Fruit fly (Drosophila melanogaster) whole organism, embryonic: ENCODE measurements around the gene Cyp4d20.

Experiments
- Blimp-1 ChIP-seq: fragments of 200-800 bp; sonication (Bioruptor generic); optimal IDR thresholded peaks from 3 replicates; lab custom pipeline; 2018; ENCODE audit warnings: missing biosample characterization, missing genetic modification characterization, mild to moderate bottlenecking, moderate library complexity, missing genetic modification reagents
- Bteb2 ChIP-seq: fragments of 200-800 bp; sonication (Bioruptor generic); optimal IDR thresholded peaks from 2 replicates; lab custom pipeline; 2016; ENCODE audit warnings: missing biosample characterization, missing genetic modification characterization
- CG10209 ChIP-seq: fragments of 200-800 bp; sonication (Bioruptor generic); optimal IDR thresholded peaks from 3 replicates; lab custom pipeline; 2017; ENCODE audit warnings: missing biosample characterization, mild to moderate bottlenecking, missing genetic modification characterization, missing genetic modification reagents
- CG10267 ChIP-seq: fragments of 200-800 bp; sonication (Bioruptor generic); optimal IDR thresholded peaks from 2 replicates; lab custom pipeline; 2018; ENCODE audit warnings: missing biosample characterization, mild to moderate bottlenecking, missing genetic modification characterization, moderate library complexity
- CG10654 ChIP-seq: fragments of 200-800 bp; sonication (Bioruptor generic); optimal IDR thresholded peaks from 2 replicates; lab custom pipeline; 2016; ENCODE audit warnings: missing biosample characterization, missing genetic modification characterization
- CG12104 ChIP-seq: fragments of 200-800 bp; sonication (Bioruptor generic); optimal IDR thresholded peaks from 3 replicates; lab custom pipeline; 2016; ENCODE audit warnings: missing biosample characterization, missing genetic modification characterization
- CG12391 ChIP-seq: fragments of 200-800 bp; sonication (Bioruptor generic); optimal IDR thresholded peaks from 3 replicates; lab custom pipeline; 2018; ENCODE audit warnings: missing biosample characterization, mild to moderate bottlenecking, missing genetic modification characterization, moderate library complexity
- CG12659 ChIP-seq: fragments of 200-800 bp; sonication (Bioruptor generic); optimal IDR thresholded peaks from 3 replicates; lab custom pipeline; 2017; ENCODE audit warnings: mild to moderate bottlenecking, missing biosample characterization, missing genetic modification reagents, missing genetic modification characterization
- CG12942 ChIP-seq: fragments of 200-800 bp; sonication (Bioruptor generic); optimal IDR thresholded peaks from 3 replicates; lab custom pipeline; 2016; ENCODE audit warnings: missing biosample characterization, missing genetic modification characterization
- CG13123 ChIP-seq: fragments of 200-800 bp; sonication (Bioruptor generic); optimal IDR thresholded peaks from 2 replicates; lab custom pipeline; 2016; ENCODE audit warnings: missing biosample characterization, missing genetic modification characterization
- CG14710 ChIP-seq: fragments of 200-800 bp; sonication (Bioruptor generic); optimal IDR thresholded peaks from 3 replicates; lab custom pipeline; 2019; ENCODE audit warnings: missing biosample characterization, mild to moderate bottlenecking, missing genetic modification characterization, moderate library complexity
- CG15011 ChIP-seq: fragments of 200-800 bp; sonication (Bioruptor generic); optimal IDR thresholded peaks from 3 replicates; lab custom pipeline; 2018; ENCODE audit warnings: missing biosample characterization, mild to moderate bottlenecking, missing genetic modification characterization
- CG15601 ChIP-seq: fragments of 200-800 bp; sonication (Bioruptor generic); optimal IDR thresholded peaks from 3 replicates; lab custom pipeline; 2019; ENCODE audit warnings: missing biosample characterization, mild to moderate bottlenecking, missing genetic modification characterization, moderate library complexity
- CG16813 ChIP-seq: fragments of 200-800 bp; sonication (Bioruptor generic); IDR thresholded peaks from 3 replicates; pipeline ENCODE4 v1.3.6; 2022; ENCODE audit warnings: missing biosample characterization, missing genetic modification characterization; ENCODE audit not compliant: partially characterized antibody
- CG17568 ChIP-seq: fragments of 200-800 bp; sonication (Bioruptor generic); optimal IDR thresholded peaks from 2 replicates; lab custom pipeline; 2018; ENCODE audit warnings: missing biosample characterization, mild to moderate bottlenecking, missing genetic modification characterization, moderate library complexity
- CG18476 ChIP-seq: fragments of 200-800 bp; sonication (Bioruptor generic); optimal IDR thresholded peaks from 2 replicates; lab custom pipeline; 2016; ENCODE audit warnings: missing biosample characterization, mild to moderate bottlenecking, missing genetic modification characterization
- CG18619 ChIP-seq: fragments of 200-800 bp; sonication (Bioruptor generic); optimal IDR thresholded peaks from 3 replicates; lab custom pipeline; 2017; ENCODE audit warnings: missing biosample characterization, mild to moderate bottlenecking, missing genetic modification characterization
- CG2120 ChIP-seq: fragments of 200-800 bp; sonication (Bioruptor generic); optimal IDR thresholded peaks from 3 replicates; lab custom pipeline; 2016; ENCODE audit warnings: missing biosample characterization, missing genetic modification characterization
- CG2889 ChIP-seq: fragments of 200-800 bp; sonication (Bioruptor generic); IDR thresholded peaks from 3 replicates; pipeline ENCODE4 v1.3.6; 2022; ENCODE audit warnings: missing biosample characterization, missing genetic modification characterization
- CG3995 ChIP-seq: fragments of 200-800 bp; sonication (Bioruptor generic); optimal IDR thresholded peaks from 3 replicates; lab custom pipeline; 2016; ENCODE audit warnings: missing biosample characterization, missing genetic modification characterization
- CG6683 ChIP-seq: fragments of 200-800 bp; sonication (Bioruptor generic); optimal IDR thresholded peaks from 2 replicates; lab custom pipeline; 2017; ENCODE audit warnings: missing biosample characterization, mild to moderate bottlenecking, missing genetic modification characterization, missing genetic modification reagents
- CG6765 ChIP-seq: fragments of 200-800 bp; sonication (Bioruptor generic); optimal IDR thresholded peaks from 3 replicates; lab custom pipeline; 2017; ENCODE audit warnings: missing biosample characterization, mild to moderate bottlenecking, missing genetic modification characterization
- CG7556 ChIP-seq: fragments of 200-800 bp; sonication (Bioruptor generic); optimal IDR thresholded peaks from 2 replicates; lab custom pipeline; 2017; ENCODE audit warnings: missing biosample characterization, mild to moderate bottlenecking, missing genetic modification characterization
- CG7786 ChIP-seq: fragments of 200-800 bp; sonication (Bioruptor generic); optimal IDR thresholded peaks from 2 replicates; lab custom pipeline; 2016; ENCODE audit warnings: missing biosample characterization, missing genetic modification characterization
- CG8765 ChIP-seq: fragments of 200-800 bp; sonication (Bioruptor generic); IDR thresholded peaks from 2 replicates; pipeline ENCODE4 v1.3.6; 2022; ENCODE audit warnings: missing biosample characterization, missing genetic modification characterization
- CG9797 ChIP-seq: fragments of 200-800 bp; sonication (Bioruptor generic); optimal IDR thresholded peaks from 3 replicates; lab custom pipeline; 2018; ENCODE audit warnings: missing biosample characterization, mild to moderate bottlenecking, missing genetic modification characterization
- CoRest ChIP-seq: fragments of 200-800 bp; sonication (Bioruptor generic); optimal IDR thresholded peaks from 3 replicates; lab custom pipeline; 2018; ENCODE audit warnings: missing biosample characterization, mild to moderate bottlenecking, missing genetic modification characterization, moderate library complexity
- CrebB ChIP-seq: fragments of 200-800 bp; sonication (Bioruptor generic); optimal IDR thresholded peaks from 3 replicates; lab custom pipeline; 2018; ENCODE audit warnings: missing biosample characterization, mild to moderate bottlenecking, missing genetic modification characterization
- Fer1 ChIP-seq: fragments of 200-800 bp; sonication (Bioruptor generic); optimal IDR thresholded peaks from 2 replicates; lab custom pipeline; 2017; ENCODE audit warnings: missing biosample characterization, mild to moderate bottlenecking, missing genetic modification characterization
- H15 ChIP-seq: fragments of 200-800 bp; sonication (Bioruptor generic); IDR thresholded peaks from 3 replicates; pipeline ENCODE4 v1.3.6; 2022; ENCODE audit warnings: missing biosample characterization, missing genetic modification characterization
- HmgZ ChIP-seq: fragments of 200-800 bp; sonication (Bioruptor generic); optimal IDR thresholded peaks from 2 replicates; lab custom pipeline; 2018; ENCODE audit warnings: missing biosample characterization, mild to moderate bottlenecking, missing genetic modification characterization
- Hsf ChIP-seq: fragments of 200-800 bp; sonication (Bioruptor generic); optimal IDR thresholded peaks from 3 replicates; lab custom pipeline; 2016; ENCODE audit warnings: missing biosample characterization, missing genetic modification characterization
- Lhr ChIP-seq: fragments of 200-800 bp; sonication (Bioruptor generic); optimal IDR thresholded peaks from 3 replicates; lab custom pipeline; 2017; ENCODE audit warnings: mild to moderate bottlenecking, missing biosample characterization, missing genetic modification reagents, missing genetic modification characterization
- Sry-δ ChIP-seq: fragments of 200-800 bp; sonication (Bioruptor generic); optimal IDR thresholded peaks from 2 replicates; lab custom pipeline; 2016; ENCODE audit warnings: missing biosample characterization, missing genetic modification characterization
- TFAM ChIP-seq: fragments of 200-800 bp; sonication (Bioruptor generic); optimal IDR thresholded peaks from 2 replicates; lab custom pipeline; 2017; ENCODE audit warnings: missing biosample characterization, missing genetic modification characterization, inconsistent platforms
- abd-A ChIP-seq: fragments of 200-800 bp; sonication (Bioruptor generic); optimal IDR thresholded peaks from 3 replicates; lab custom pipeline; 2019; ENCODE audit warnings: missing biosample characterization, mild to moderate bottlenecking, missing genetic modification characterization, moderate library complexity
- bigmax ChIP-seq: fragments of 200-800 bp; sonication (Bioruptor generic); optimal IDR thresholded peaks from 2 replicates; lab custom pipeline; 2018; ENCODE audit warnings: missing biosample characterization, mild to moderate bottlenecking, missing genetic modification characterization
- btn ChIP-seq: fragments of 200-800 bp; sonication (Bioruptor generic); optimal IDR thresholded peaks from 2 replicates; lab custom pipeline; 2016; ENCODE audit warnings: missing biosample characterization, missing genetic modification characterization
- chif ChIP-seq, 2 experiments: fragments of 200-800 bp; sonication (Bioruptor generic); optimal IDR thresholded peaks; 3 replicates each; lab custom pipeline; 2016; ENCODE audit warnings: missing biosample characterization in 2 of 2, missing genetic modification characterization in 2 of 2
- ems ChIP-seq: fragments of 200-800 bp; sonication (Bioruptor generic); optimal IDR thresholded peaks from 3 replicates; lab custom pipeline; 2016; ENCODE audit warnings: missing biosample characterization, missing genetic modification characterization
- ewg ChIP-seq: fragments of 200-800 bp; sonication (Bioruptor generic); optimal IDR thresholded peaks from 3 replicates; lab custom pipeline; 2017; ENCODE audit warnings: mild to moderate bottlenecking, missing biosample characterization, missing genetic modification reagents, missing genetic modification characterization
- exex ChIP-seq: fragments of 200-800 bp; sonication (Bioruptor generic); optimal IDR thresholded peaks from 4 replicates; lab custom pipeline; 2018; ENCODE audit warnings: missing biosample characterization, mild to moderate bottlenecking, missing genetic modification characterization, moderate library complexity
- fd96Cb ChIP-seq: fragments of 200-800 bp; sonication (Bioruptor generic); optimal IDR thresholded peaks from 2 replicates; lab custom pipeline; 2018; ENCODE audit warnings: missing biosample characterization, mild to moderate bottlenecking, missing genetic modification characterization, moderate library complexity
- lab ChIP-seq: fragments of 200-800 bp; sonication (Bioruptor generic); optimal IDR thresholded peaks from 3 replicates; lab custom pipeline; 2017; ENCODE audit warnings: missing biosample characterization, missing genetic modification characterization, mild to moderate bottlenecking, moderate library complexity, missing genetic modification reagents
- prd ChIP-seq, 3 experiments: fragments of >200 bp in 2 of 3; fragments of 200-800 bp in 1 of 3; sonication (Bioruptor generic) in 1 of 3; optimal IDR thresholded peaks in 2 of 3; IDR thresholded peaks in 1 of 3; 2 replicates in 2 of 3; 3 replicates in 1 of 3; pipeline versions ENCODE4 v1.3.6 to Lab custom; 2017 to 2022; ENCODE audit warnings: missing biosample characterization in 1 of 3, missing genetic modification characterization in 1 of 3
- so ChIP-seq: fragments of 200-800 bp; sonication (Bioruptor generic); IDR thresholded peaks from 3 replicates; pipeline ENCODE4 v1.3.6; 2022; ENCODE audit warnings: missing biosample characterization, missing genetic modification characterization
- tup ChIP-seq: fragments of 200-800 bp; sonication (Bioruptor generic); optimal IDR thresholded peaks from 2 replicates; lab custom pipeline; 2016; ENCODE audit warnings: missing biosample characterization, mild to moderate bottlenecking, missing genetic modification characterization, moderate library complexity
- unpg ChIP-seq: fragments of 200-800 bp; sonication (Bioruptor generic); optimal IDR thresholded peaks from 3 replicates; lab custom pipeline; 2018; ENCODE audit warnings: missing biosample characterization, mild to moderate bottlenecking, missing genetic modification characterization, moderate library complexity

The Cyp4d20 gene

DNA sequence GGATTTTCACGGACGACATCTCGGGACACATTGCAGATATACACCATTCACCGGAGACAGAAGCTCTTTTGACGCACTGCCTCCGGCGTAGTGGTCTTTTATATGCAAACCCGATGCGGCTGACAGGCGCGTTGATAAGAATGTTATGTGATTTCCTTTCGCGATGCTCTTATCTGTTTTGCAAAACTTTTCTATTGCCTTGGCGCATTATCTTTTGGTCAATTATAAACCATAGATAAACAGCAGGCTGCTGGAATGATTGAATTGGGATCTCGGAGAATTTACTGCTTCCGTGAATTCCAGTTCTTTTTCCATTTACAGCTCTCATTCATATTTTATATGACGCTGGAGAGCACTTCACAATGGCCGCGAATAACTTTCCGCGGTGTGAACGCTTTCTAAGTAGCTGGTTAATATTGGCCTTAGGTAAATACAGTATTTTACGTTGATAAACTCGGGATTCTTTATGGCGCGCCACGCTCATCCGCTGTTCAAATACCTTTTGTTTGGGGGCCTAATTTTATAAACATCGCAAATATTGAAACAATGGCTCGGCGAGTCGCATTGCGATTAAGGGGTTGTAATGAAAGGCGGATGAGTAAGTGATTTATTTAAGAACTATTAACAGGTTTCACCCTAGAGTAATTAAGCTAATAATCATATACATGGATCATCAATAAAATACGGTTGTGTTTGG lies 2.5 kb downstream of the Cyp4d20 start, which contains the start of gene CG16762 (continued):
- TF ChIP-seq CrebB (peak; percentile 37), CG12104 (peak; percentile 65), CG13123 (GFP tag; lab: Kevin White, UChicago) (peak; percentile 41), CG2120 (peak; percentile 44), CG14710 (tag; lab: Kevin White, UChicago) (peak; percentile 62), ewg (GFP tag; lab: Kevin White, UChicago) (peak; percentile 53), CG15601 (tag; lab: Kevin White, UChicago) (peak; percentile 77), CG15011 (GFP tag; lab: Kevin White, UChicago) (peak; percentile 75), CG10654 (GFP tag; lab: Kevin White, UChicago) (peak; percentile 49), CG12659 (GFP tag; lab: Kevin White, UChicago) (peak; percentile 28), CG2889 (GFP tag; lab: Robert Waterston, UW) (no peak), bigmax (GFP tag; lab: Kevin White, UChicago) (peak; percentile 12), CG6765 (GFP tag; lab: Kevin White, UChicago) (peak; percentile 59), CG3995 (GFP tag; lab: Kevin White, UChicago) (peak; percentile 40), CG12391 (tag; lab: Kevin White, UChicago) (peak; percentile 25), TFAM (GFP tag; lab: Kevin White, UChicago) (peak; percentile 19), Lhr (GFP tag; lab: Kevin White, UChicago) (peak; percentile 47), Sry-δ (GFP tag; lab: Kevin White, UChicago) (peak; percentile 7), lab (peak; percentile 90), fd96Cb (tag; lab: Kevin White, UChicago) (peak; percentile 26), CG7786 (GFP tag; lab: Kevin White, UChicago) (peak; percentile 13), HmgZ (tag; lab: Kevin White, UChicago) (peak; percentile 61), prd (optimal IDR thresholded peaks at IDR 0.05; lab: Kevin White, UChicago) (no peak), prd (GFP tag; IDR thresholded peaks at IDR 0.05; lab: Robert Waterston, UW) (no peak), so (GFP tag; lab: Robert Waterston, UW) (0 out of 3 replicates have a peak, but pooled peaks have one; percentile 57), CG16813 (no peak), ems (peak; percentile 45), btn (GFP tag; lab: Kevin White, UChicago) (peak; percentile 27), CG6683 (peak; percentile 40), CG9797 (GFP tag; lab: Kevin White, UChicago) (no peak), CG8765 (GFP tag; lab: Robert Waterston, UW) (no peak), CG10209 (GFP tag; lab: Kevin White, UChicago) (peak; percentile 67), Bteb2 (GFP tag; lab: Kevin White, UChicago) (peak; percentile 23), CG18619 (GFP tag; lab: Kevin White, UChicago) (peak; percentile 47), unpg (GFP tag; lab: Kevin White, UChicago) (peak; percentile 59), abd-A (tag; lab: Kevin White, UChicago) (no peak), tup (peak; percentile 29), H15 (GFP tag; lab: Robert Waterston, UW) (no peak), Blimp-1 (GFP tag; lab: Kevin White, UChicago) (peak; percentile 83), CG7556 (GFP tag; lab: Kevin White, UChicago) (peak; percentile 43), CG18476 (GFP tag; lab: Kevin White, UChicago) (peak; percentile 38), CoRest (tag; lab: Kevin White, UChicago) (peak; percentile 46), Hsf (GFP tag; lab: Kevin White, UChicago) (peak; percentile 31), CG12942 (peak; percentile 51), chif (GFP tag; optimal IDR thresholded peaks at IDR 0.05; lab: Kevin White, UChicago) (peak; percentile 39 to 70), Fer1 (peak; percentile 75), CG10267 (tag; lab: Kevin White, UChicago) (peak; percentile 8), exex (tag; lab: Kevin White, UChicago) (peak; percentile 11), CG17568 (peak; percentile 78)
